Worm (Caenorhabditis elegans): ENCODE measurements around the gene rgef-1.

Gene rgef-1

ce11 chrV:9545238-9545709 is 16.2 kb downstream of the rgef-1 start, which contains the start of the genes his-35 and his-41 (continued):
- TF ChIP-seq lir-3 (tag; optimal IDR thresholded peaks at IDR 0.05) (no peak), lin-38 (GFP tag; IDR thresholded peaks at IDR 0.05) (peak; percentile 61), unc-39 (tag; optimal IDR thresholded peaks at IDR 0.05) (no peak)

- peak; percentile 57; the same call in 1 of the 2 replicates for TF ChIP-seq D1046.2 (GFP tag; IDR thresholded peaks at IDR 0.05)
- TF ChIP-seq egl-27 (tag; optimal IDR thresholded peaks at IDR 0.05), result no peak
- TF ChIP-seq nhr-10 (tag; optimal IDR thresholded peaks at IDR 0.05), result peak; percentile 5
- TF ChIP-seq nhr-11 (tag; optimal IDR thresholded peaks at IDR 0.05), result peak; percentile 26
- TF ChIP-seq F37D6.2 (tag; optimal IDR thresholded peaks at IDR 0.05), result peak; percentile 23
- peak; percentile 82 for TF ChIP-seq nhr-77 (tag; optimal IDR thresholded peaks at IDR 0.05)
- peak; percentile 45; the same call in 1 of the 2 replicates for TF ChIP-seq hmg-1.1 (GFP tag; IDR thresholded peaks at IDR 0.05)
- peak; percentile 21 to 86 for TF ChIP-seq lsy-2 (tag; optimal IDR thresholded peaks at IDR 0.05)
- TF ChIP-seq daf-8 (GFP tag; IDR thresholded peaks at IDR 0.05), result no peak
- peak; percentile 87 for TF ChIP-seq aha-1 (tag)
- peak; percentile 64 for TF ChIP-seq hlh-11 (tag; optimal IDR thresholded peaks at IDR 0.05)
- peak; percentile 38; the same call in 1 of the 2 replicates for TF ChIP-seq madf-9 (GFP tag; conservative IDR thresholded peaks at IDR 0.05)
- TF ChIP-seq lin-38 (GFP tag; IDR thresholded peaks at IDR 0.05), result peak; percentile 61
- TF ChIP-seq lin-13 (GFP tag; optimal IDR thresholded peaks at IDR 0.05), result peak; percentile 54
- TF ChIP-seq mes-2 (tag; optimal IDR thresholded peaks at IDR 0.05; ENCODE audit: poor library complexity, severe bottlenecking), result peak; percentile 91
- 0 out of 2 replicates have a peak, but pooled peaks have one; percentile 43 for TF ChIP-seq pha-4 (GFP tag; IDR thresholded peaks at IDR 0.05)
- peak; percentile 38 for TF ChIP-seq pha-4 (tag; optimal IDR thresholded peaks at IDR 0.05)
- no peak for TF ChIP-seq daf-12 (tag; optimal IDR thresholded peaks at IDR 0.05)
- peak; percentile 48 for TF ChIP-seq nhr-6 (tag; optimal IDR thresholded peaks at IDR 0.05)
- TF ChIP-seq vab-7 (GFP tag; IDR thresholded peaks at IDR 0.05), result no peak
- peak; percentile 36 for TF ChIP-seq arid-1 (GFP tag; conservative IDR thresholded peaks at IDR 0.05)
- peak; percentile 60; the same call in 1 of the 2 replicates for TF ChIP-seq T26A8.4 (GFP tag; IDR thresholded peaks at IDR 0.05)
- TF ChIP-seq zag-1 (tag; optimal IDR thresholded peaks at IDR 0.05), result no peak
- no peak for TF ChIP-seq dmd-8 (GFP tag; IDR thresholded peaks at IDR 0.05)
- peak; percentile 58 for TF ChIP-seq hlh-30 (tag; optimal IDR thresholded peaks at IDR 0.05; ENCODE audit: insufficient read depth)
- TF ChIP-seq dmd-6 (GFP tag; IDR thresholded peaks at IDR 0.05), result peak; percentile 19; the same call in 1 of the 2 replicates
- TF ChIP-seq hif-1 (tag; optimal IDR thresholded peaks at IDR 0.05), result peak in 1 of 2 experiments; percentile 33
- peak; percentile 75 for TF ChIP-seq dve-1 (tag; optimal IDR thresholded peaks at IDR 0.05; ENCODE audit: insufficient read depth)
- TF ChIP-seq rbr-2 (tag; optimal IDR thresholded peaks at IDR 0.05), result peak; percentile 57
- TF ChIP-seq daf-19 (GFP tag; conservative IDR thresholded peaks at IDR 0.05), result 0 out of 2 replicates have a peak, but pooled peaks have one; percentile 15
- TF ChIP-seq nhr-28 (tag; optimal IDR thresholded peaks at IDR 0.05), result peak; percentile 48
- peak; percentile 47 for TF ChIP-seq spr-1 (tag; optimal IDR thresholded peaks at IDR 0.05)
- TF ChIP-seq ama-1 (optimal IDR thresholded peaks at IDR 0.05), result peak; percentile 84
- TF ChIP-seq lin-29 (GFP tag; IDR thresholded peaks at IDR 0.05), result no peak
- TF ChIP-seq dpl-1 (GFP tag; optimal IDR thresholded peaks at IDR 0.05), result peak; percentile 91
- peak; percentile 63 for TF ChIP-seq T20F7.1 (GFP tag; optimal IDR thresholded peaks at IDR 0.05)
- no peak for TF ChIP-seq daf-16 (GFP tag; optimal IDR thresholded peaks at IDR 0.05)
- TF ChIP-seq daf-16 (tag; optimal IDR thresholded peaks at IDR 0.05), result peak; percentile 49
- no peak for TF ChIP-seq mxl-3 (GFP tag; optimal IDR thresholded peaks at IDR 0.05)
- TF ChIP-seq mep-1 (tag; optimal IDR thresholded peaks at IDR 0.05), result peak; percentile 90
Measured at ce11 chrV:9544176-9544632, 17.3 kb downstream of the rgef-1 start, which contains the start of gene mdf-1. TSS of gene mdf-1 (minus strand) at chrV:9544226.

All from whole organism, L4 larva.